Worm (Caenorhabditis elegans) whole organism, midembryonic: Measurements from ENCODE around the gene Y22D7AL.7.

Source experiments
- T22C8.4 ChIP-seq: fragments of 200-800 bp; sonication (Bioruptor generic); IDR thresholded peaks from 2 replicates; pipeline ENCODE4 v1.3.6; 2022; ENCODE audit warnings: missing genetic modification characterization, missing compliant biosample characterization
- flt-1 ChIP-seq: fragments of 200-800 bp; sonication (Bioruptor generic); IDR thresholded peaks from 2 replicates; pipeline ENCODE4 v1.3.6; 2022; ENCODE audit warnings: missing genetic modification characterization, missing compliant biosample characterization
- klf-2 ChIP-seq: fragments of 200-800 bp; sonication (Bioruptor generic); conservative IDR thresholded peaks from 2 replicates; pipeline ENCODE4 v1.3.6; 2022; ENCODE audit warnings: missing genetic modification reagents, missing genetic modification characterization, missing compliant biosample characterization
- med-1 ChIP-seq: sonication (generic microtip); optimal IDR thresholded peaks from 2 replicates; lab custom pipeline; 2017; ENCODE audit warnings: missing genetic modification characterization, mild to moderate bottlenecking, missing compliant biosample characterization, antibody characterized with exemption, missing genetic modification reagents; ENCODE audit not compliant: insufficient read depth
- ref-1 ChIP-seq: fragments of 200-800 bp; sonication (Bioruptor generic); conservative IDR thresholded peaks from 2 replicates; pipeline ENCODE4 v1.3.6; 2022; ENCODE audit warnings: missing genetic modification reagents, missing genetic modification characterization, missing compliant biosample characterization
- tab-1 ChIP-seq: fragments of 200-800 bp; sonication (Bioruptor generic); IDR thresholded peaks from 2 replicates; pipeline ENCODE4 v1.3.6; 2022; ENCODE audit warnings: missing genetic modification characterization, missing compliant biosample characterization
- ztf-23 ChIP-seq: fragments of 200-800 bp; sonication (Bioruptor generic); IDR thresholded peaks from 2 replicates; pipeline ENCODE4 v1.3.6; 2022; ENCODE audit warnings: missing genetic modification reagents, missing genetic modification characterization, missing compliant biosample characterization
- ztf-29 ChIP-seq: fragments of 200-800 bp; sonication (Bioruptor generic); IDR thresholded peaks from 2 replicates; pipeline ENCODE4 v1.3.6; 2022; ENCODE audit warnings: missing genetic modification reagents, missing genetic modification characterization, missing compliant biosample characterization

ce11 chrIII:1558441-1559159, 18.0 kb upstream of the Y22D7AL.7 start, which contains the start of the genes eelo-1 and Y67D2.2:
- TF ChIP-seq T22C8.4 (GFP tag; lab: Robert Waterston, UW) (peak; percentile 8; the same call in 1 of the 2 replicates), med-1 (GFP tag; lab: Kevin White, UChicago) (no peak), ztf-29 (no peak), ref-1 (no peak), flt-1 (no peak), ztf-23 (no peak), klf-2 (GFP tag; lab: Robert Waterston, UW) (no peak), tab-1 (no peak)
